Worm (Caenorhabditis elegans) whole organism, young adult: ENCODE results near the gene W08E12.6.
A peak's percentile ranks its signal among the peaks of the same experiment; 100 is the strongest.
"Not testable (repeated sequence)": the region's sequence is repeated elsewhere in the genome, so short reads cannot be mapped to it uniquely, and the experiment has no call there.

Experiments
- B0019.2 ChIP-seq: fragments of 200-800 bp; sonication (Bioruptor generic); conservative IDR thresholded peaks from 2 replicates; pipeline ENCODE4 v1.3.6; 2022; ENCODE audit warnings: missing genetic modification reagents, missing genetic modification characterization, missing compliant biosample characterization
- B0336.3 ChIP-seq: fragments of 200-800 bp; sonication (Bioruptor generic); IDR thresholded peaks from 2 replicates; pipeline ENCODE4 v1.3.6; 2022; ENCODE audit warnings: missing genetic modification characterization, missing compliant biosample characterization
- D2030.7 ChIP-seq: fragments of 200-800 bp; sonication (Bioruptor generic); IDR thresholded peaks from 2 replicates; pipeline ENCODE4 v1.3.6; 2022; ENCODE audit warnings: missing genetic modification reagents, missing genetic modification characterization, missing compliant biosample characterization
- F22D6.2 ChIP-seq: sonication (generic microtip); optimal IDR thresholded peaks from 2 replicates; lab custom pipeline; 2016; ENCODE audit warnings: mild to moderate bottlenecking, missing genetic modification characterization, missing compliant biosample characterization
- F39B2.1 ChIP-seq: fragments of 200-800 bp; sonication (Bioruptor generic); IDR thresholded peaks from 2 replicates; pipeline ENCODE4 v1.3.6; 2022; ENCODE audit warnings: missing genetic modification reagents, missing genetic modification characterization, missing compliant biosample characterization
- F57C9.4 ChIP-seq: sonication (generic microtip); optimal IDR thresholded peaks from 2 replicates; lab custom pipeline; 2017; ENCODE audit warnings: mild to moderate bottlenecking, missing genetic modification characterization, missing compliant biosample characterization
- K11D2.4 ChIP-seq: fragments of 200-800 bp; sonication (Bioruptor generic); IDR thresholded peaks from 2 replicates; pipeline ENCODE4 v1.3.6; 2022; ENCODE audit warnings: missing genetic modification reagents, missing genetic modification characterization, missing compliant biosample characterization
- T07F8.4 ChIP-seq: sonication (generic microtip); optimal IDR thresholded peaks from 2 replicates; lab custom pipeline; 2016; ENCODE audit warnings: mild to moderate bottlenecking, missing genetic modification characterization, moderate library complexity, missing compliant biosample characterization
- T26A5.8 ChIP-seq: sonication (generic microtip); optimal IDR thresholded peaks from 2 replicates; lab custom pipeline; 2016; ENCODE audit warnings: missing genetic modification characterization, missing compliant biosample characterization
- Y53F4B.3 ChIP-seq: fragments of 200-800 bp; sonication (Bioruptor generic); IDR thresholded peaks from 2 replicates; pipeline ENCODE4 v1.3.6; 2022; ENCODE audit warnings: missing genetic modification reagents, missing genetic modification characterization, missing compliant biosample characterization
- Y53G8AR.9 ChIP-seq: fragments of 200-800 bp; sonication (Bioruptor generic); conservative IDR thresholded peaks from 2 replicates; pipeline ENCODE4 v1.3.6; 2022; ENCODE audit warnings: missing genetic modification reagents, missing genetic modification characterization, missing compliant biosample characterization
- Y56A3A.18 ChIP-seq: fragments of 200-800 bp; sonication (Bioruptor generic); IDR thresholded peaks from 2 replicates; pipeline ENCODE4 v1.3.6; 2022; ENCODE audit warnings: missing genetic modification reagents, missing genetic modification characterization, missing compliant biosample characterization
- Y67H2A.10 ChIP-seq: fragments of 200-800 bp; sonication (Bioruptor generic); conservative IDR thresholded peaks from 2 replicates; pipeline ENCODE4 v1.3.6; 2022; ENCODE audit warnings: missing genetic modification reagents, missing genetic modification characterization, missing compliant biosample characterization
- ama-1 ChIP-seq, 3 experiments: fragments of 150-350 bp in 1 of 3; sonication (generic microtip) in 2 of 3; optimal IDR thresholded peaks; 2 replicates each; lab custom pipeline; 2014 to 2018; ENCODE audit warnings: missing biosample characterization in 2 of 3, missing genetic modification characterization in 2 of 3, missing genetic modification reagents in 2 of 3
- aptf-2 ChIP-seq: fragments of 200-800 bp; sonication (Bioruptor generic); conservative IDR thresholded peaks from 2 replicates; pipeline ENCODE4 v1.3.6; 2022; ENCODE audit warnings: missing genetic modification reagents, missing genetic modification characterization, missing compliant biosample characterization
- attf-5 ChIP-seq: fragments of 200-800 bp; sonication (Bioruptor generic); optimal IDR thresholded peaks from 2 replicates; lab custom pipeline; 2018; ENCODE audit warnings: mild to moderate bottlenecking, missing genetic modification characterization, missing compliant biosample characterization
- bed-1 ChIP-seq: fragments of 200-800 bp; sonication (Bioruptor generic); IDR thresholded peaks from 2 replicates; pipeline ENCODE4 v1.3.6; 2022; ENCODE audit warnings: missing genetic modification reagents, missing genetic modification characterization, missing compliant biosample characterization
- cebp-1 ChIP-seq, 2 experiments: fragments of 200-800 bp in 1 of 2; sonication (Bioruptor generic) in 1 of 2; sonication (generic microtip) in 1 of 2; IDR thresholded peaks in 1 of 2; optimal IDR thresholded peaks in 1 of 2; 2 replicates each; pipeline versions ENCODE4 v1.3.6 to Lab custom; 2017 to 2022; ENCODE audit warnings: missing compliant biosample characterization in 2 of 2, missing genetic modification characterization in 2 of 2, mild to moderate bottlenecking in 1 of 2, missing genetic modification reagents in 1 of 2, moderate library complexity in 1 of 2
- ceh-100 ChIP-seq: fragments of 200-800 bp; sonication (Bioruptor generic); IDR thresholded peaks from 2 replicates; pipeline ENCODE4 v1.3.6; 2022; ENCODE audit warnings: missing genetic modification reagents, missing genetic modification characterization, missing compliant biosample characterization
- ceh-79 ChIP-seq: sonication (generic microtip); optimal IDR thresholded peaks from 2 replicates; lab custom pipeline; 2017; ENCODE audit warnings: mild to moderate bottlenecking, missing genetic modification characterization, missing compliant biosample characterization
- ceh-91 ChIP-seq: fragments of 200-800 bp; sonication (Bioruptor generic); IDR thresholded peaks from 2 replicates; pipeline ENCODE4 v1.3.6; 2022; ENCODE audit warnings: missing genetic modification reagents, missing genetic modification characterization, missing compliant biosample characterization
- die-1 ChIP-seq: sonication (generic microtip); optimal IDR thresholded peaks from 2 replicates; lab custom pipeline; 2016; ENCODE audit warnings: missing genotype, mild to moderate bottlenecking, missing genetic modification characterization, missing compliant biosample characterization
- dpl-1 ChIP-seq: fragments of 150-350 bp; optimal IDR thresholded peaks from 2 replicates; lab custom pipeline; 2014; ENCODE audit warnings: missing biosample characterization, missing genetic modification reagents, missing genetic modification characterization
- egl-44 ChIP-seq: fragments of 200-800 bp; sonication (Bioruptor generic); IDR thresholded peaks from 2 replicates; pipeline ENCODE4 v1.3.6; 2022; ENCODE audit warnings: missing genetic modification reagents, missing genetic modification characterization, missing compliant biosample characterization
- fkh-3 ChIP-seq: sonication (generic microtip); optimal IDR thresholded peaks from 2 replicates; lab custom pipeline; 2016; ENCODE audit warnings: mild to moderate bottlenecking, missing genetic modification characterization, missing compliant biosample characterization
- him-1 ChIP-seq: sonication (generic microtip); optimal IDR thresholded peaks from 2 replicates; lab custom pipeline; 2016; ENCODE audit warnings: missing genotype, missing genetic modification reagents, missing genetic modification characterization, missing compliant biosample characterization
- hlh-26 ChIP-seq: fragments of 200-800 bp; sonication (Bioruptor generic); conservative IDR thresholded peaks from 2 replicates; pipeline ENCODE4 v1.3.6; 2022; ENCODE audit warnings: missing genetic modification reagents, missing genetic modification characterization, missing compliant biosample characterization
- hmg-1.2 ChIP-seq: fragments of 200-800 bp; sonication (Bioruptor generic); IDR thresholded peaks from 2 replicates; pipeline ENCODE4 v1.3.6; 2022; ENCODE audit warnings: missing genetic modification reagents, missing genetic modification characterization, missing compliant biosample characterization
- hmg-20 ChIP-seq: fragments of 200-800 bp; sonication (Bioruptor generic); IDR thresholded peaks from 2 replicates; pipeline ENCODE4 v1.3.6; 2022; ENCODE audit warnings: missing genetic modification reagents, missing genetic modification characterization, missing compliant biosample characterization
- hsf-1 ChIP-seq: fragments of 200-800 bp; sonication (Bioruptor generic); IDR thresholded peaks from 2 replicates; pipeline ENCODE4 v1.3.6; 2022; ENCODE audit warnings: missing genetic modification reagents, missing genetic modification characterization, missing compliant biosample characterization
- lin-54 ChIP-seq: fragments of 200-800 bp; sonication (Bioruptor generic); optimal IDR thresholded peaks from 2 replicates; lab custom pipeline; 2018; ENCODE audit warnings: mild to moderate bottlenecking, missing genetic modification characterization, missing compliant biosample characterization
- lsl-1 ChIP-seq: fragments of 200-800 bp; sonication (Bioruptor generic); optimal IDR thresholded peaks from 2 replicates; lab custom pipeline; 2018; ENCODE audit warnings: mild to moderate bottlenecking, missing genetic modification characterization, moderate library complexity, missing compliant biosample characterization
- madf-6 ChIP-seq: fragments of 200-800 bp; sonication (Bioruptor generic); IDR thresholded peaks from 2 replicates; pipeline ENCODE4 v1.3.6; 2022; ENCODE audit warnings: missing genetic modification reagents, missing genetic modification characterization, missing compliant biosample characterization
- madf-8 ChIP-seq: fragments of 200-800 bp; sonication (Bioruptor generic); conservative IDR thresholded peaks from 2 replicates; pipeline ENCODE4 v1.3.6; 2022; ENCODE audit warnings: missing genetic modification reagents, missing genetic modification characterization, missing compliant biosample characterization
- nfyb-1 ChIP-seq: fragments of 200-800 bp; sonication (Bioruptor generic); IDR thresholded peaks from 2 replicates; pipeline ENCODE4 v1.3.6; 2022; ENCODE audit warnings: missing genetic modification reagents, missing genetic modification characterization, missing compliant biosample characterization
- nhr-90 ChIP-seq: sonication (generic microtip); optimal IDR thresholded peaks from 2 replicates; lab custom pipeline; 2016; ENCODE audit warnings: missing genotype, mild to moderate bottlenecking, missing genetic modification characterization, missing compliant biosample characterization
- pha-4 ChIP-seq: fragments of 150-350 bp; sonication (generic microtip); optimal IDR thresholded peaks from 2 replicates; lab custom pipeline; 2014; ENCODE audit warnings: missing biosample characterization, missing genetic modification reagents, missing genetic modification characterization
- rcor-1 ChIP-seq: fragments of 200-800 bp; sonication (Bioruptor generic); IDR thresholded peaks from 2 replicates; pipeline ENCODE4 v1.3.6; 2022; ENCODE audit warnings: missing genetic modification reagents, missing genetic modification characterization, missing compliant biosample characterization
- rec-8 ChIP-seq, 2 experiments: sonication (generic microtip); optimal IDR thresholded peaks; 2 replicates each; lab custom pipeline; 2016; ENCODE audit warnings: mild to moderate bottlenecking in 2 of 2, missing genetic modification characterization in 2 of 2, missing genetic modification reagents in 2 of 2, missing genotype in 2 of 2, missing biosample characterization in 1 of 2, missing compliant biosample characterization in 1 of 2, moderate library complexity in 1 of 2
- sea-2 ChIP-seq: fragments of 200-800 bp; sonication (Bioruptor generic); IDR thresholded peaks from 2 replicates; pipeline ENCODE4 v1.3.6; 2022; ENCODE audit warnings: missing genetic modification characterization, missing compliant biosample characterization
- snpc-4 ChIP-seq, 5 experiments: fragments of 150-350 bp in 1 of 5; sonication (generic microtip) in 4 of 5; optimal IDR thresholded peaks; 2 replicates each; lab custom pipeline; 2014 to 2018; ENCODE audit warnings: missing genetic modification characterization in 5 of 5, missing biosample characterization in 3 of 5, antibody characterized with exemption in 2 of 5, mild to moderate bottlenecking in 2 of 5, missing compliant biosample characterization in 2 of 5, missing genotype in 2 of 5, moderate library complexity in 2 of 5, missing genetic modification reagents in 1 of 5
- somi-1 ChIP-seq: fragments of 200-800 bp; sonication (Bioruptor generic); optimal IDR thresholded peaks from 2 replicates; lab custom pipeline; 2018; ENCODE audit warnings: mild to moderate bottlenecking, missing genetic modification characterization, missing compliant biosample characterization
- tlf-1 ChIP-seq: fragments of 200-800 bp; sonication (Bioruptor generic); optimal IDR thresholded peaks from 2 replicates; lab custom pipeline; 2018; ENCODE audit warnings: mild to moderate bottlenecking, missing genetic modification characterization, missing compliant biosample characterization
- ztf-18 ChIP-seq: sonication (generic microtip); optimal IDR thresholded peaks from 2 replicates; lab custom pipeline; 2016; ENCODE audit warnings: missing genotype, mild to moderate bottlenecking, missing genetic modification characterization, missing compliant biosample characterization
- ztf-26 ChIP-seq: sonication (generic microtip); optimal IDR thresholded peaks from 2 replicates; lab custom pipeline; 2017; ENCODE audit warnings: missing genetic modification characterization, missing compliant biosample characterization
- ztf-6 ChIP-seq: fragments of 200-800 bp; sonication (Bioruptor generic); IDR thresholded peaks from 2 replicates; pipeline ENCODE4 v1.3.6; 2022; ENCODE audit warnings: missing genetic modification reagents, missing genetic modification characterization, missing compliant biosample characterization

W08E12.6 gene

DNA sequence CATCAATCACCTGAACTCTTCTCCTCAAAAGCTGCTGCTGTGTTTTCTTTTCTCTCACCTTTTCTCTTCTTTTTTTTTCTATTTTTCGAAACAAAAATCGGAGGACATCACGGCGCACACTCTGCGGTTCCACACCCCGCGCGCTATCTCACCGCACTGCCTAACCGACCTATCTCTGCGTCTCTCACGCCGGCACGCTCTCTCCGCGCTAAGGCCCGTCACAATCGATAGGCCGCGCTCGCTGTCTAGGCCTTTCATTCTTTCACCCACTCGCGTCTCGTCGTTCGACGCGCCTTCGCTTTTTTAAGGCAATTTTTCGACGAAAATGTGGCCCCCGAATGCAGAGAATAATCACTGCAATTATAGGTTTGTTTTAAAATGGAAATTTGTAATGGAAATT lies 12.8 kb downstream of the W08E12.6 start, which contains the start of gene zip-11 (continued):
- TF ChIP-seq ceh-79 (tag; lab: Kevin White, UChicago) = no peak
- TF ChIP-seq K11D2.4 (GFP tag; lab: Robert Waterston, UW) = peak; percentile 83
- TF ChIP-seq bed-1 = no peak
- no peak for TF ChIP-seq rec-8 (tag; optimal IDR thresholded peaks at IDR 0.05; lab: Kevin White, UChicago)
- TF ChIP-seq B0336.3 = peak; percentile 58; the same call in 1 of the 2 replicates
- peak; percentile 80 for TF ChIP-seq ztf-26 (tag; lab: Kevin White, UChicago)
- peak; percentile 26 for TF ChIP-seq somi-1 (GFP tag; lab: Kevin White, UChicago)
- TF ChIP-seq die-1 (tag; lab: Kevin White, UChicago) = no peak
- TF ChIP-seq nfyb-1 = peak; percentile 69; the same call in 1 of the 2 replicates
- no peak for TF ChIP-seq Y67H2A.10 (GFP tag; lab: Robert Waterston, UW)
- TF ChIP-seq F39B2.1 = no peak
- peak; percentile 11; the same call in 1 of the 2 replicates for TF ChIP-seq madf-6 (GFP tag; lab: Robert Waterston, UW)
- peak; percentile 51 for TF ChIP-seq lin-54 (GFP tag; lab: Kevin White, UChicago)
- TF ChIP-seq dpl-1 = no peak
- no peak for TF ChIP-seq T07F8.4 (tag; lab: Kevin White, UChicago)
- no peak for TF ChIP-seq hlh-26 (GFP tag; lab: Robert Waterston, UW)
- no peak for TF ChIP-seq ama-1 (optimal IDR thresholded peaks at IDR 0.05; lab: Kevin White, UChicago)
- TF ChIP-seq ama-1 (GFP tag; optimal IDR thresholded peaks at IDR 0.05; lab: Kevin White, UChicago) = no peak
- no peak for TF ChIP-seq Y53F4B.3 (GFP tag; lab: Robert Waterston, UW)
- TF ChIP-seq pha-4 = no peak
- TF ChIP-seq nhr-90 = peak; percentile 75
- no peak for TF ChIP-seq rcor-1 (GFP tag; lab: Robert Waterston, UW)
- TF ChIP-seq T26A5.8 = no peak
- TF ChIP-seq hmg-1.2 (GFP tag; lab: Robert Waterston, UW) = peak; percentile 99
- TF ChIP-seq ceh-100 (GFP tag; lab: Robert Waterston, UW) = 0 out of 2 replicates have a peak, but pooled peaks have one; percentile 19
- no peak for TF ChIP-seq ceh-91 (GFP tag; lab: Robert Waterston, UW)
- TF ChIP-seq egl-44 (GFP tag; lab: Robert Waterston, UW) = no peak
- TF ChIP-seq Y56A3A.18 = peak; percentile 69; the same call in 1 of the 2 replicates
- TF ChIP-seq fkh-3 (tag; lab: Kevin White, UChicago) = no peak
- TF ChIP-seq F22D6.2 (tag; lab: Kevin White, UChicago) = no peak

DNA sequence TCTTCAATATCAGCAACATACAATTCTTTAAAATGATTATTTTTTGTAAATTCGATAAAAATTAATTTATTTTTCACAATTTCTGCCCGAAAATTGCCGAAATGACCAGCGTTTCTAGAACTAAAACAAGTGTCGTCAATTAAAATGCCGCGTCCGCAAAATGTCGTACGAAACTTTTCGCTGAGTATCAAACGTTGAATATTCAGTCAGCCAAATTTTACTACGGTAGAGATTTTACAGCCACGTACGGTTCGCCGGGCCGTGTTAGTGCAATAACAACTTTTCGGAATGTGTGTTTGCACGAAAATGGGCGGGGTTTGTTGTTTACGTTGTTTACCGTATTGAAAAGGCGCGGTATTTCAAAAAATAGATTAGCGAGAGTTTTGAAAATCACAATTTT lies 14.9 kb downstream of the W08E12.6 start:
- TF ChIP-seq somi-1 (GFP tag; lab: Kevin White, UChicago) = peak; percentile 64
- peak; percentile 45 for TF ChIP-seq him-1 (tag; lab: Kevin White, UChicago)
- TF ChIP-seq tlf-1 = peak; percentile 92
- peak; percentile 99 for TF ChIP-seq Y53G8AR.9 (GFP tag; lab: Robert Waterston, UW)
- TF ChIP-seq ceh-100 (GFP tag; lab: Robert Waterston, UW) = peak; percentile 91
- TF ChIP-seq F57C9.4 (tag; lab: Kevin White, UChicago) = peak; percentile 89
- TF ChIP-seq lin-54 (GFP tag; lab: Kevin White, UChicago) = peak; percentile 92
- TF ChIP-seq egl-44 (GFP tag; lab: Robert Waterston, UW) = peak; percentile 97
- TF ChIP-seq rcor-1 (GFP tag; lab: Robert Waterston, UW) = peak; percentile 97
- peak; percentile 78 for TF ChIP-seq attf-5
- TF ChIP-seq D2030.7 (GFP tag; lab: Robert Waterston, UW) = peak; percentile 95
- peak; percentile 43 for TF ChIP-seq ztf-18 (tag; lab: Kevin White, UChicago)
- peak; percentile 82 for TF ChIP-seq ztf-26 (tag; lab: Kevin White, UChicago)
- TF ChIP-seq hsf-1 (GFP tag; lab: Robert Waterston, UW) = peak; percentile 91
- not testable (repeated sequence) for TF ChIP-seq snpc-4 (GFP tag; optimal IDR thresholded peaks at IDR 0.05; lab: Kevin White, UChicago)
- TF ChIP-seq snpc-4 (tag; optimal IDR thresholded peaks at IDR 0.05; lab: Kevin White, UChicago) = peak in 2 of 4 experiments; percentile 45 to 72
- TF ChIP-seq Y56A3A.18 = peak; percentile 98
- peak; percentile 58 for TF ChIP-seq aptf-2
- TF ChIP-seq hmg-20 (GFP tag; lab: Robert Waterston, UW) = peak; percentile 89
- peak; percentile 93 for TF ChIP-seq B0019.2 (GFP tag; lab: Robert Waterston, UW)
- TF ChIP-seq sea-2 (GFP tag; lab: Robert Waterston, UW) = peak; percentile 89
- TF ChIP-seq ztf-6 (GFP tag; lab: Robert Waterston, UW) = peak; percentile 79; the same call in 1 of the 2 replicates
- peak; percentile 93 for TF ChIP-seq madf-8 (GFP tag; lab: Robert Waterston, UW)
- TF ChIP-seq lsl-1 = peak; percentile 85
- peak; percentile 92 for TF ChIP-seq cebp-1 (GFP tag; IDR thresholded peaks at IDR 0.05; lab: Robert Waterston, UW)
- TF ChIP-seq cebp-1 (tag; optimal IDR thresholded peaks at IDR 0.05; lab: Kevin White, UChicago) = peak; percentile 81
- TF ChIP-seq bed-1 = 0 out of 2 replicates have a peak, but pooled peaks have one; percentile 41
